Fruit fly (Drosophila melanogaster) whole organism: ENCODE results near the gene Ir7g.

Source experiments
- CG8478 ChIP-seq: fragments of >200 bp; optimal IDR thresholded peaks from 2 replicates; lab custom pipeline; 2018; ENCODE audit warnings: inconsistent platforms
- Dll ChIP-seq: fragments of >200 bp; optimal IDR thresholded peaks from 2 replicates; lab custom pipeline; 2017
- EcR ChIP-seq, 2 experiments: fragments of >200 bp; optimal IDR thresholded peaks; 2 replicates each; lab custom pipeline; 2017; ENCODE audit warnings: missing biosample characterization in 2 of 2, missing genetic modification characterization in 2 of 2, missing genetic modification reagents in 2 of 2
- pan ChIP-seq: fragments of >200 bp; optimal IDR thresholded peaks from 2 replicates; lab custom pipeline; 2017
- psq ChIP-seq: fragments of >200 bp; optimal IDR thresholded peaks from 2 replicates; lab custom pipeline; 2017
- usp ChIP-seq: fragments of >200 bp; optimal IDR thresholded peaks from 2 replicates; lab custom pipeline; 2017; ENCODE audit warnings: missing biosample characterization, missing genetic modification characterization, mixed read lengths

DNA sequence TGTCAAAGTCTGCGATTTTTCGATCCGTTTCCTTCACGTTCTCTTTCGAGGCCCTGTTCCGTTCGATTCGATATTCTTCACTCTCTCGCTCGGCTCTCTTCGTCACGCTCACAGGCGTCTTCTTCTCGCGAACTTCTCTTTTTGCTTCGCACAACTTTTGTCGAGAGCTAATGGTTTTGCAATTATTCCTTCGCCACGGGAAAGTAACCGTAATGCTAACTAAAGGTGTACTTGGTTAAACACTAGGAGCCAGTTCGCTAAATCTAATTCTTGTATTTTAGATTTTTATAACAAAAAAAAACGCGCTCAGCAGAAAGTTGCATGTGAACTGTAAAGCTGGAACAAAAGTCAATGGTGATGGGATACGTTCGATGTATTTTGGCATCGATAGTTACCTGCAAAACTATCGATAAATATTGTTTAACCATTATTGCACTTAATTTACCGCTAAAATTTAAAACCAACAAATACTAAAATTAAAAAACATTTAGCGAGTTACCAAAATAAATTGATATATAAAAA lies 46.6 kb downstream of the Ir7g start, which contains the start of gene mahe:
- TF ChIP-seq EcR (GFP tag; optimal IDR thresholded peaks at IDR 0.05; lab: Kevin White, UChicago): no peak
- no peak for TF ChIP-seq pan (lab: Kevin White, UChicago)
- no peak for TF ChIP-seq CG8478 (lab: Kevin White, UChicago)
- no peak for TF ChIP-seq usp (GFP tag; lab: Kevin White, UChicago)
- TF ChIP-seq psq (lab: Kevin White, UChicago): no peak
- no peak for TF ChIP-seq Dll (lab: Kevin White, UChicago)
